Worm (Caenorhabditis elegans) whole organism, early embryonic: ENCODE measurements around the gene tpra-1.

Experiments used
- aly-1 ChIP-seq: sonication (generic microtip); optimal IDR thresholded peaks from 2 replicates; lab custom pipeline; 2016; ENCODE audit warnings: missing genetic modification characterization, missing compliant biosample characterization
- ama-1 ChIP-seq: fragments of 150-350 bp; optimal IDR thresholded peaks from 2 replicates; lab custom pipeline; 2014
- ceh-13 ChIP-seq: fragments of 200-800 bp; sonication (Bioruptor generic); optimal IDR thresholded peaks from 2 replicates; lab custom pipeline; 2018; ENCODE audit warnings: mild to moderate bottlenecking, missing genetic modification characterization, missing compliant biosample characterization
- ceh-36 ChIP-seq: sonication (generic microtip); optimal IDR thresholded peaks from 2 replicates; lab custom pipeline; 2016; ENCODE audit warnings: missing genetic modification characterization, inconsistent platforms, missing compliant biosample characterization
- flt-1 ChIP-seq: fragments of 200-800 bp; sonication (Bioruptor generic); IDR thresholded peaks from 2 replicates; pipeline ENCODE4 v1.3.6; 2022; ENCODE audit warnings: missing genetic modification characterization, missing compliant biosample characterization
- hnd-1 ChIP-seq: sonication (generic microtip); optimal IDR thresholded peaks from 2 replicates; lab custom pipeline; 2016; ENCODE audit warnings: missing genetic modification characterization, missing compliant biosample characterization
- pes-1 ChIP-seq: fragments of 200-800 bp; sonication (Bioruptor generic); IDR thresholded peaks from 2 replicates; pipeline ENCODE4 v1.3.6; 2022; ENCODE audit warnings: missing genetic modification reagents, missing genetic modification characterization, missing compliant biosample characterization
- tra-4 ChIP-seq: sonication (generic microtip); optimal IDR thresholded peaks from 2 replicates; lab custom pipeline; 2017; ENCODE audit warnings: missing genetic modification characterization, missing compliant biosample characterization

- TF ChIP-seq ama-1 (lab: Kevin White, UChicago) = no peak
- no peak for TF ChIP-seq hnd-1 (tag; lab: Kevin White, UChicago)
- TF ChIP-seq aly-1 = no peak
- no peak for TF ChIP-seq pes-1 (GFP tag; lab: Robert Waterston, UW)
- TF ChIP-seq ceh-13 (GFP tag; lab: Kevin White, UChicago) = no peak
- TF ChIP-seq flt-1 (GFP tag; lab: Robert Waterston, UW) = no peak
- no peak for TF ChIP-seq tra-4
- TF ChIP-seq ceh-36 = no peak
Observed at ce11 chrIV:9000664-9001063, 44.4 kb downstream of the tpra-1 start.
